Worm (Caenorhabditis elegans): Measurements from ENCODE around the gene F44E5.17.

Gene F44E5.17

ce11 chrII:11728545-11729105 is 19.8 kb downstream of the F44E5.17 start, which contains the start of gene alh-8 (continued):
- no peak for TF ChIP-seq lin-15B (tag; optimal IDR thresholded peaks at IDR 0.05)
- TF ChIP-seq nhr-102 (tag; optimal IDR thresholded peaks at IDR 0.05) = peak; percentile 19
- TF ChIP-seq T20F7.1 (GFP tag; optimal IDR thresholded peaks at IDR 0.05) = peak; percentile 70
- TF ChIP-seq nhr-41 (GFP tag; IDR thresholded peaks at IDR 0.05) = peak; percentile 89
- peak in 1 of 2 experiments; percentile 82 for TF ChIP-seq daf-16 (GFP tag; optimal IDR thresholded peaks at IDR 0.05)
- peak; percentile 94 for TF ChIP-seq daf-16 (tag; optimal IDR thresholded peaks at IDR 0.05)
- TF ChIP-seq Y75B8A.6 (GFP tag; IDR thresholded peaks at IDR 0.05) = 0 out of 2 replicates have a peak, but pooled peaks have one; percentile 48
- TF ChIP-seq R02D3.7 (tag; optimal IDR thresholded peaks at IDR 0.05) = no peak
- peak; percentile 64 for TF ChIP-seq ama-1 (optimal IDR thresholded peaks at IDR 0.05)
- TF ChIP-seq hif-1 (tag; optimal IDR thresholded peaks at IDR 0.05) = peak in 1 of 2 experiments; percentile 73
- peak; percentile 19; the same call in 1 of the 2 replicates for TF ChIP-seq lin-1 (GFP tag; IDR thresholded peaks at IDR 0.05)

DNA sequence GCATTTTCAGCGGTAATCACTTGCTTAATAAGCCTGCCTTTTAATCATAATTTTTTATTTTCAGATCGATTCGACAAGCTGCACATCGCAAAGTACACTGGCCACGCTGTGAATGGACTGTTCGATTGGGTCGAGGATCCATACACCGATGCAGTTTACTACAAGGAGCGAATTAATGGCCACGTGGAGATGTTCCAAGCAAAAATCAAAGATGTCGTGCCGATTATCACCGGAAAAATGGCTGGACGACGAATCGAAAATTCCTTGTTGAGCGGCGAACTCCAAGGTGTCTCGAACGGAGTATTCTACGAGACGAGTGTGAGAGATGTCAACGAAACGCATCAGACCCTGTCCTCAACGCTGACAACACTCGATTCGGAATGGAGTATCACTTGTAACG is 21.0 kb downstream of the F44E5.17 start:
- no peak for TF ChIP-seq lin-29 (GFP tag; IDR thresholded peaks at IDR 0.05)
- TF ChIP-seq aha-1 (tag) = peak; percentile 91

DNA sequence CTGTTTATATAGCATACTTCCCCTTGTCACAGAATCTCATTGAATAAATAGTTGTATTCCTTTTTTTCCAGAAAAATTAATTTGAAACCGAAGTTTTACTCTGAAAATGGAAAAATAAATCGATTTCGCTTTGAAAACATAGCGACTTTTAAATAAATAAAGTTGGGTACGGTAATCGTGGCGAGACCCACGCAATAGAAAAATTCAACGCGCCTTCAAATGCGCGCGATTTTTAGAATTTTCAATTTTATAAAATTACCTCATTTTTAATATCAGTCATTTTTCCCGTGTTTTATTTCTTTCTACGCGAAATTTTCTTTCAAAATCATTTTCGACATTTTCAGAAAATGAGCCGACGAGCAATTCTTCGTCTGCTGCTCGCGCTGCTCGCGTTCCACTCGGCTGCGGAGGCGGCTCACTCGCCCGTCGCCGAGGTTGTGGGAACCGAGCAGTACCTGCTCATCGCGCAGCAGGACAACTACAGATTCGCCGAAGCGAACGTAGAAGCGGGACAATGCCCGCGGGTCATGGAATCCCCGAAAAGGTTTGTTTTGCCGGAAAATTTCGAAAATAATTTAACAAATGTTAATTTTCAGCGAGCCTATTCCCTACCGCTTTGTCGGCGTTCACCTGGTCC is 21.8 kb downstream of the F44E5.17 start, which contains the start of gene F13D12.5:
Gene F13D12.5, plus strand, starts transcription at position 345 of the 637 bp plus-strand sequence.
- TF ChIP-seq set-16 (GFP tag; IDR thresholded peaks at IDR 0.05) (peak; percentile 93), Y48G9A.11 (GFP tag; IDR thresholded peaks at IDR 0.05) (peak; percentile 71; the same call in 1 of the 2 replicates), D1046.2 (GFP tag; IDR thresholded peaks at IDR 0.05) (no peak), egl-43 (GFP tag; IDR thresholded peaks at IDR 0.05) (0 out of 2 replicates have a peak, but pooled peaks have one; percentile 46), tra-1 (GFP tag; IDR thresholded peaks at IDR 0.05) (0 out of 2 replicates have a peak, but pooled peaks have one; percentile 11), unc-39 (tag; optimal IDR thresholded peaks at IDR 0.05) (no peak), ama-1 (optimal IDR thresholded peaks at IDR 0.05) (no peak), lsy-2 (tag; optimal IDR thresholded peaks at IDR 0.05) (peak in 1 of 2 experiments; percentile 51), rbr-2 (tag; optimal IDR thresholded peaks at IDR 0.05) (peak; percentile 10), lin-38 (GFP tag; IDR thresholded peaks at IDR 0.05) (peak; percentile 40; the same call in 1 of the 2 replicates), zfp-3 (GFP tag; conservative IDR thresholded peaks at IDR 0.05) (0 out of 2 replicates have a peak, but pooled peaks have one; percentile 40), aha-1 (tag) (peak; percentile 41), F10B5.3 (tag; optimal IDR thresholded peaks at IDR 0.05) (no peak), unc-130 (GFP tag; optimal IDR thresholded peaks at IDR 0.05) (peak; percentile 46)

ce11 chrII:11725615-11726014 is 22.8 kb downstream of the F44E5.17 start:
- peak; percentile 39; the same call in 1 of the 2 replicates for TF ChIP-seq set-16 (GFP tag; IDR thresholded peaks at IDR 0.05)
- TF ChIP-seq zip-11 (GFP tag; IDR thresholded peaks at IDR 0.05) = no peak
- peak; percentile 85 for TF ChIP-seq aha-1 (tag)

DNA sequence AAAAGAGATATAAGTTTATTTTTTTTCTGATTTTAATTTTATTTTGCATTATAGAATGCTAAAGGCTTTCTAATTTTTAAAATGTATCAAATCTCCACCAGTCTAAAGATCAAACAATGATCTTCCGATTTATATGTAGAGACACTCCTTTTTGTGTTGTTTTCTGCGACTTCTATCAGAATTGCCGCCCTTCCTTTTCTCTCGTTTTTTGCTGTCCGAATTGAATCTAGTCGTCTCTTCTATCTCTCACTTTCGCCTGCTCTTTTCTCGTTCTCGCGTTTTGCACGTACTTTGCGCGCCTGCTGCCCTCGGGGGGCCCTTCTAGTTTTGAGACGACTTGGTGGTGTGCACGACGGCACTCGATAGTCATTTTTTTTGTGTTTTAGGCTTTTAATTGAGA is 24.0 kb downstream of the F44E5.17 start:
- peak; percentile 50 for TF ChIP-seq hlh-30 (tag; optimal IDR thresholded peaks at IDR 0.05; ENCODE audit: insufficient read depth)
- TF ChIP-seq dmd-6 (GFP tag; IDR thresholded peaks at IDR 0.05) = peak; percentile 28; the same call in 1 of the 2 replicates
- no peak for TF ChIP-seq dmd-9 (GFP tag; IDR thresholded peaks at IDR 0.05)
- TF ChIP-seq hif-1 (tag; optimal IDR thresholded peaks at IDR 0.05) = peak; percentile 78 to 99
- TF ChIP-seq ceh-28 (tag; optimal IDR thresholded peaks at IDR 0.05) = no peak
- TF ChIP-seq zfp-2 (tag; optimal IDR thresholded peaks at IDR 0.05) = no peak
- no peak for TF ChIP-seq Y105C5A.15 (GFP tag; IDR thresholded peaks at IDR 0.05)
- no peak for TF ChIP-seq lir-3 (tag; optimal IDR thresholded peaks at IDR 0.05)
- TF ChIP-seq ceh-44 (GFP tag; IDR thresholded peaks at IDR 0.05) = no peak
- peak; percentile 2 for TF ChIP-seq F37D6.2 (tag; optimal IDR thresholded peaks at IDR 0.05)
- TF ChIP-seq fkh-10 (GFP tag; optimal IDR thresholded peaks at IDR 0.05) = no peak
- no peak for TF ChIP-seq pqm-1 (tag; optimal IDR thresholded peaks at IDR 0.05)
- peak; percentile 53 for TF ChIP-seq hlh-11 (tag; optimal IDR thresholded peaks at IDR 0.05)
- peak; percentile 36 for TF ChIP-seq lin-13 (GFP tag; optimal IDR thresholded peaks at IDR 0.05)
- TF ChIP-seq nhr-41 (GFP tag; IDR thresholded peaks at IDR 0.05) = no peak
- TF ChIP-seq ctbp-1 (GFP tag; IDR thresholded peaks at IDR 0.05) = peak; percentile 61; the same call in 1 of the 2 replicates
- TF ChIP-seq aly-2 (tag; optimal IDR thresholded peaks at IDR 0.05) = no peak
- peak in 1 of 2 experiments; percentile 75 for TF ChIP-seq lsy-2 (tag; optimal IDR thresholded peaks at IDR 0.05)
- no peak for TF ChIP-seq F26F4.8 (GFP tag; conservative IDR thresholded peaks at IDR 0.05)

Data from whole organism, L4 larva.